Worm (Caenorhabditis elegans) whole organism, L2 larva: Measurements from ENCODE around the gene pno-1.

Experiments
- ama-1 ChIP-seq: fragments of 150-350 bp; optimal IDR thresholded peaks from 2 replicates; lab custom pipeline; 2018; ENCODE audit warnings: inconsistent platforms
- blmp-1 ChIP-seq: sonication (generic microtip); optimal IDR thresholded peaks from 2 replicates; lab custom pipeline; 2017; ENCODE audit warnings: missing genetic modification characterization, mild to moderate bottlenecking, missing compliant biosample characterization, antibody characterized with exemption, moderate library complexity; ENCODE audit not compliant: insufficient read depth
- dmd-4 ChIP-seq: sonication (generic microtip); optimal IDR thresholded peaks from 2 replicates; lab custom pipeline; 2017; ENCODE audit warnings: missing biosample characterization, missing genetic modification characterization
- lin-13 ChIP-seq: fragments of 150-350 bp; optimal IDR thresholded peaks from 2 replicates; lab custom pipeline; 2014; ENCODE audit warnings: missing biosample characterization, missing genetic modification reagents, missing genetic modification characterization
- mdl-1 ChIP-seq, 2 experiments: fragments of 150-350 bp in 1 of 2; sonication (generic microtip) in 1 of 2; optimal IDR thresholded peaks; 2 replicates each; lab custom pipeline; 2017; ENCODE audit warnings: missing biosample characterization in 2 of 2, missing genetic modification characterization in 2 of 2
- ztf-11 ChIP-seq: sonication (generic microtip); optimal IDR thresholded peaks from 2 replicates; lab custom pipeline; 2017; ENCODE audit warnings: missing biosample characterization, missing genetic modification characterization

ce11 chrII:9769797-9770520 is 27.3 kb upstream of the pno-1 start, which contains the start of gene aqp-10:
- TF ChIP-seq ama-1 (no peak), lin-13 (GFP tag; lab: Kevin White, UChicago) (no peak), dmd-4 (tag; lab: Kevin White, UChicago) (no peak), mdl-1 (tag; optimal IDR thresholded peaks at IDR 0.05; lab: Kevin White, UChicago) (no peak), blmp-1 (tag; lab: Kevin White, UChicago) (no peak), ztf-11 (tag; lab: Kevin White, UChicago) (no peak)
